Worm (Caenorhabditis elegans): ENCODE results near the gene wrt-6.

DNA sequence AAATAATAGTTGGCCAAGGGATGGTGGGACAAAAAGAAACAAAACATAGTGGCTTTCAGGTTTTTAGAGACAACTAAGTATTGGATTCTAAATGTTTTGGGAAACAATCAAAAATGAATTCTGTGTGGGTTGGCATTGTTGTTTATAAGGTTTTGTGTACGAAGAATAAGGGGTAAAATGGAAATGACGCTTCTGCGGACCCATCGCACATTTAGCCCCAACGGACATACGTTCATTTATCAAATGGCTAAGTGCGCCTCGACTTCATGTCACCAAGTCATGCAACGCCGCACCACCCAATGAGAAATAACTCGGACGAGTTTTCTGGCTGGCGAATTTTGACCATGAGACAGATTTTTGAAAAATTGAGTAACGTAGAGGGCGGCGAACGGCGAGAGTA, 9.7 kb upstream of the wrt-6 start:
- TF ChIP-seq lsy-2 (tag; optimal IDR thresholded peaks at IDR 0.05) (no peak), nhr-11 (tag; optimal IDR thresholded peaks at IDR 0.05) (no peak), nhr-6 (tag; optimal IDR thresholded peaks at IDR 0.05) (no peak), ama-1 (optimal IDR thresholded peaks at IDR 0.05) (no peak), elt-3 (tag; optimal IDR thresholded peaks at IDR 0.05) (no peak), lin-39 (tag; optimal IDR thresholded peaks at IDR 0.05) (no peak), ztf-11 (tag; optimal IDR thresholded peaks at IDR 0.05) (no peak), nhr-10 (tag; optimal IDR thresholded peaks at IDR 0.05) (no peak), alr-1 (tag; optimal IDR thresholded peaks at IDR 0.05) (no peak), nhr-12 (tag; optimal IDR thresholded peaks at IDR 0.05) (no peak), nhr-25 (tag; optimal IDR thresholded peaks at IDR 0.05) (no peak), ztf-4 (tag; optimal IDR thresholded peaks at IDR 0.05) (no peak), F13H6.1 (tag; optimal IDR thresholded peaks at IDR 0.05) (no peak), elt-1 (tag; optimal IDR thresholded peaks at IDR 0.05) (no peak)

Measured in whole organism, L2 larva.